Fruit fly (Drosophila melanogaster) whole organism, embryonic: Measurements from ENCODE around the gene gkt.

Source experiments
- CG1024 ChIP-seq: fragments of 200-800 bp; sonication (Bioruptor generic); IDR thresholded peaks from 2 replicates; pipeline ENCODE4 v1.3.6; 2022; ENCODE audit warnings: missing biosample characterization, missing genetic modification characterization
- CG12942 ChIP-seq: fragments of 200-800 bp; sonication (Bioruptor generic); optimal IDR thresholded peaks from 3 replicates; lab custom pipeline; 2016; ENCODE audit warnings: missing biosample characterization, missing genetic modification characterization
- CG17359 ChIP-seq: fragments of 200-800 bp; sonication (Bioruptor generic); optimal IDR thresholded peaks from 3 replicates; lab custom pipeline; 2018; ENCODE audit warnings: missing biosample characterization, mild to moderate bottlenecking, missing genetic modification characterization, moderate library complexity
- CTCF ChIP-seq: fragments of 200-800 bp; sonication (Bioruptor generic); optimal IDR thresholded peaks from 2 replicates; lab custom pipeline; 2017; ENCODE audit warnings: missing biosample characterization, mild to moderate bottlenecking, missing genetic modification characterization, moderate library complexity
- PHDP ChIP-seq: fragments of 200-800 bp; sonication (Bioruptor generic); optimal IDR thresholded peaks from 3 replicates; lab custom pipeline; 2018; ENCODE audit warnings: missing biosample characterization, mild to moderate bottlenecking, missing genetic modification characterization, moderate library complexity
- Sin3A ChIP-seq: fragments of >200 bp; optimal IDR thresholded peaks from 2 replicates; lab custom pipeline; 2018
- Sox100B ChIP-seq: fragments of 200-800 bp; sonication (Bioruptor generic); optimal IDR thresholded peaks from 3 replicates; lab custom pipeline; 2018; ENCODE audit warnings: missing biosample characterization, mild to moderate bottlenecking, missing genetic modification characterization
- Taf1 ChIP-seq: fragments of 200-800 bp; sonication (Bioruptor generic); IDR thresholded peaks from 2 replicates; pipeline ENCODE4 v1.3.6; 2022; ENCODE audit warnings: missing biosample characterization, missing genetic modification characterization
- YL-1 ChIP-seq: fragments of 200-800 bp; sonication (Bioruptor generic); optimal IDR thresholded peaks from 3 replicates; lab custom pipeline; 2017; ENCODE audit warnings: missing biosample characterization, mild to moderate bottlenecking, missing genetic modification characterization
- sob ChIP-seq: fragments of 200-800 bp; sonication (Bioruptor generic); IDR thresholded peaks from 2 replicates; pipeline ENCODE4 v1.3.6; 2022; ENCODE audit warnings: missing biosample characterization, missing genetic modification characterization
- trh ChIP-seq: fragments of 200-800 bp; sonication (Bioruptor generic); optimal IDR thresholded peaks from 2 replicates; lab custom pipeline; 2016; ENCODE audit warnings: missing biosample characterization, missing genetic modification characterization
- zfh2 ChIP-seq: fragments of 200-800 bp; sonication (Bioruptor generic); optimal IDR thresholded peaks from 2 replicates; lab custom pipeline; 2016; ENCODE audit warnings: missing biosample characterization, missing genetic modification characterization

dm6 chr2L:3179654-3180053 is 19.9 kb downstream of the gkt start:
- no peak for TF ChIP-seq Taf1 (GFP tag; lab: Robert Waterston, UW)
- TF ChIP-seq PHDP (tag; lab: Kevin White, UChicago), result no peak
- no peak for TF ChIP-seq Sox100B
- peak; percentile 79 for TF ChIP-seq CTCF (GFP tag; lab: Kevin White, UChicago)
- TF ChIP-seq trh (GFP tag; lab: Kevin White, UChicago), result no peak
- no peak for TF ChIP-seq sob (GFP tag; lab: Robert Waterston, UW)
- no peak for TF ChIP-seq zfh2 (GFP tag; lab: Kevin White, UChicago)
- no peak for TF ChIP-seq CG1024 (GFP tag; lab: Robert Waterston, UW)
- TF ChIP-seq Sin3A (lab: Kevin White, UChicago), result no peak
- TF ChIP-seq YL-1 (GFP tag; lab: Kevin White, UChicago), result no peak
- no peak for TF ChIP-seq CG12942 (GFP tag; lab: Kevin White, UChicago)
- no peak for TF ChIP-seq CG17359
